Worm (Caenorhabditis elegans) whole organism, L3 larva: ENCODE data around the gene osm-12.

Source experiments
- R02D3.7 ChIP-seq: fragments of 150-350 bp; optimal IDR thresholded peaks from 2 replicates; lab custom pipeline; 2014; ENCODE audit warnings: missing biosample characterization, missing genetic modification characterization
- aly-2 ChIP-seq: fragments of 150-350 bp; optimal IDR thresholded peaks from 2 replicates; lab custom pipeline; 2014; ENCODE audit warnings: missing biosample characterization, missing genetic modification characterization
- ceh-16 ChIP-seq: sonication (generic microtip); optimal IDR thresholded peaks from 2 replicates; lab custom pipeline; 2017; ENCODE audit warnings: missing biosample characterization, missing genetic modification characterization
- ceh-28 ChIP-seq: fragments of 150-350 bp; optimal IDR thresholded peaks from 2 replicates; lab custom pipeline; 2014; ENCODE audit warnings: missing biosample characterization, missing genetic modification reagents, missing genetic modification characterization
- ceh-9 ChIP-seq: sonication (generic microtip); optimal IDR thresholded peaks from 2 replicates; lab custom pipeline; 2018; ENCODE audit warnings: missing biosample characterization, missing genetic modification characterization
- daf-12 ChIP-seq: fragments of 150-350 bp; optimal IDR thresholded peaks from 2 replicates; lab custom pipeline; 2014; ENCODE audit warnings: missing biosample characterization, missing genetic modification reagents, missing genetic modification characterization
- egl-27 ChIP-seq: sonication (generic microtip); optimal IDR thresholded peaks from 4 replicates; lab custom pipeline; 2017; ENCODE audit warnings: missing biosample characterization, missing genetic modification reagents, missing genetic modification characterization
- egl-5 ChIP-seq: fragments of 150-350 bp; optimal IDR thresholded peaks from 2 replicates; lab custom pipeline; 2017; ENCODE audit warnings: missing biosample characterization, missing genetic modification reagents, missing genetic modification characterization, inconsistent platforms
- fkh-10 ChIP-seq: sonication (generic microtip); optimal IDR thresholded peaks from 2 replicates; lab custom pipeline; 2017; ENCODE audit warnings: missing biosample characterization, missing genetic modification reagents, missing genetic modification characterization
- fkh-2 ChIP-seq: fragments of 150-350 bp; optimal IDR thresholded peaks from 2 replicates; lab custom pipeline; 2014; ENCODE audit warnings: missing biosample characterization, missing genetic modification reagents, missing genetic modification characterization
- fos-1 ChIP-seq: fragments of 150-350 bp; optimal IDR thresholded peaks from 2 replicates; lab custom pipeline; 2014; ENCODE audit warnings: missing biosample characterization, missing genetic modification characterization
- hmg-11 ChIP-seq: sonication (generic microtip); optimal IDR thresholded peaks from 2 replicates; lab custom pipeline; 2016; ENCODE audit warnings: missing genetic modification characterization, missing compliant biosample characterization
- lin-15B ChIP-seq: fragments of 150-350 bp; optimal IDR thresholded peaks from 2 replicates; lab custom pipeline; 2014; ENCODE audit warnings: missing biosample characterization, missing genetic modification characterization
- lin-39 ChIP-seq: fragments of 150-350 bp; optimal IDR thresholded peaks from 2 replicates; lab custom pipeline; 2018; ENCODE audit warnings: missing biosample characterization, missing genetic modification reagents, missing genetic modification characterization
- mml-1 ChIP-seq: fragments of 150-350 bp; sonication (generic microtip); optimal IDR thresholded peaks from 3 replicates; lab custom pipeline; 2014; ENCODE audit warnings: missing biosample characterization, missing genetic modification characterization
- nfya-1 ChIP-seq: sonication (generic microtip); optimal IDR thresholded peaks from 2 replicates; lab custom pipeline; 2017; ENCODE audit warnings: missing genetic modification characterization, mild to moderate bottlenecking, missing compliant biosample characterization, antibody characterized with exemption, moderate library complexity; ENCODE audit not compliant: insufficient read depth
- nhr-23 ChIP-seq: fragments of 150-350 bp; optimal IDR thresholded peaks from 2 replicates; lab custom pipeline; 2014; ENCODE audit warnings: missing biosample characterization, missing genetic modification reagents, missing genetic modification characterization
- nhr-237 ChIP-seq: fragments of 150-350 bp; optimal IDR thresholded peaks from 2 replicates; lab custom pipeline; 2014; ENCODE audit warnings: missing biosample characterization, missing genetic modification characterization
- nhr-25 ChIP-seq: sonication (generic microtip); optimal IDR thresholded peaks from 2 replicates; lab custom pipeline; 2017; ENCODE audit warnings: missing biosample characterization, missing genetic modification characterization
- nhr-43 ChIP-seq: sonication (generic microtip); optimal IDR thresholded peaks from 2 replicates; lab custom pipeline; 2016; ENCODE audit warnings: mild to moderate bottlenecking, missing genetic modification characterization, missing compliant biosample characterization; ENCODE audit not compliant: poor library complexity, severe bottlenecking
- nhr-67 ChIP-seq: fragments of 150-350 bp; optimal IDR thresholded peaks from 2 replicates; lab custom pipeline; 2014; ENCODE audit warnings: missing biosample characterization, missing genetic modification characterization
- nhr-76 ChIP-seq: fragments of 150-350 bp; sonication (generic microtip); optimal IDR thresholded peaks from 5 replicates; lab custom pipeline; 2014; ENCODE audit warnings: missing biosample characterization, missing genetic modification characterization
- nhr-77 ChIP-seq: fragments of 150-350 bp; optimal IDR thresholded peaks from 2 replicates; lab custom pipeline; 2014; ENCODE audit warnings: missing biosample characterization, missing genetic modification characterization
- pha-4 ChIP-seq: fragments of 150-350 bp; optimal IDR thresholded peaks from 2 replicates; lab custom pipeline; 2014; ENCODE audit warnings: missing biosample characterization, missing genetic modification reagents, missing genetic modification characterization
- pqm-1 ChIP-seq: fragments of 150-350 bp; optimal IDR thresholded peaks from 2 replicates; lab custom pipeline; 2017; ENCODE audit warnings: missing biosample characterization, missing genetic modification characterization, inconsistent platforms
- skn-1 ChIP-seq: fragments of 150-350 bp; optimal IDR thresholded peaks from 2 replicates; lab custom pipeline; 2014; ENCODE audit warnings: missing biosample characterization, missing genetic modification characterization
- tbx-2 ChIP-seq: sonication (generic microtip); optimal IDR thresholded peaks from 2 replicates; lab custom pipeline; 2016; ENCODE audit warnings: mild to moderate bottlenecking, missing genetic modification characterization, missing compliant biosample characterization
- unc-39 ChIP-seq: sonication (generic microtip); optimal IDR thresholded peaks from 4 replicates; lab custom pipeline; 2017; ENCODE audit warnings: missing biosample characterization, missing genetic modification characterization
- unc-62 ChIP-seq: fragments of 150-350 bp; sonication (generic microtip); optimal IDR thresholded peaks from 4 replicates; lab custom pipeline; 2014; ENCODE audit warnings: missing biosample characterization, missing genetic modification reagents, missing genetic modification characterization
- ztf-4 ChIP-seq: fragments of 150-350 bp; optimal IDR thresholded peaks from 2 replicates; lab custom pipeline; 2014; ENCODE audit warnings: missing biosample characterization, missing genetic modification characterization

osm-12 gene

ce11 chrIII:12233493-12233892, 31.2 kb upstream of the osm-12 start:
- TF ChIP-seq tbx-2 (tag; lab: Kevin White, UChicago): no peak
- TF ChIP-seq nhr-237 (tag; lab: Kevin White, UChicago): no peak
- no peak for TF ChIP-seq skn-1 (tag; lab: Kevin White, UChicago)
- no peak for TF ChIP-seq nhr-77 (tag; lab: Kevin White, UChicago)
- TF ChIP-seq pqm-1 (tag; lab: Kevin White, UChicago): no peak
- TF ChIP-seq daf-12 (tag; lab: Kevin White, UChicago): no peak
- peak; percentile 51 for TF ChIP-seq nhr-43 (tag; lab: Kevin White, UChicago)
- no peak for TF ChIP-seq hmg-11 (tag; lab: Kevin White, UChicago)

- TF ChIP-seq nhr-67 (tag; lab: Kevin White, UChicago) (no peak), nfya-1 (tag; lab: Kevin White, UChicago) (peak; percentile 98), aly-2 (no peak), nhr-237 (tag; lab: Kevin White, UChicago) (no peak), pha-4 (tag; lab: Kevin White, UChicago) (no peak)
Observed at ce11 chrIII:12231539-12231938, 29.2 kb upstream of the osm-12 start.

- TF ChIP-seq ceh-28 (tag; lab: Kevin White, UChicago) (no peak), nhr-237 (tag; lab: Kevin White, UChicago) (no peak), fkh-2 (tag; lab: Kevin White, UChicago) (no peak)
Observed at ce11 chrIII:12230195-12230594, 27.9 kb upstream of the osm-12 start.

- TF ChIP-seq egl-5 (tag; lab: Kevin White, UChicago): no peak
- no peak for TF ChIP-seq ceh-9 (tag; lab: Kevin White, UChicago)
- TF ChIP-seq nfya-1 (tag; lab: Kevin White, UChicago): peak; percentile 88
Observed at ce11 chrIII:12227935-12228334, 25.6 kb upstream of the osm-12 start.

- TF ChIP-seq fos-1 (tag; lab: Kevin White, UChicago): no peak
- no peak for TF ChIP-seq nhr-76 (tag; lab: Kevin White, UChicago)
- no peak for TF ChIP-seq mml-1 (tag; lab: Kevin White, UChicago)
- no peak for TF ChIP-seq nhr-23 (tag; lab: Kevin White, UChicago)
- no peak for TF ChIP-seq egl-27 (tag; lab: Kevin White, UChicago)
- peak; percentile 87 for TF ChIP-seq nfya-1 (tag; lab: Kevin White, UChicago)
- TF ChIP-seq R02D3.7 (tag; lab: Kevin White, UChicago): no peak
- peak; percentile 66 for TF ChIP-seq lin-39 (tag; lab: Kevin White, UChicago)
- TF ChIP-seq skn-1 (tag; lab: Kevin White, UChicago): no peak
- no peak for TF ChIP-seq ztf-4 (tag; lab: Kevin White, UChicago)
- TF ChIP-seq ceh-28 (tag; lab: Kevin White, UChicago): no peak
- peak; percentile 67 for TF ChIP-seq pha-4 (tag; lab: Kevin White, UChicago)
- TF ChIP-seq hmg-11 (tag; lab: Kevin White, UChicago): peak; percentile 16
- TF ChIP-seq fkh-2 (tag; lab: Kevin White, UChicago): no peak
- peak; percentile 55 for TF ChIP-seq fkh-10 (GFP tag; lab: Kevin White, UChicago)
- TF ChIP-seq unc-62 (GFP tag; lab: Kevin White, UChicago): no peak
- no peak for TF ChIP-seq nhr-237 (tag; lab: Kevin White, UChicago)
- TF ChIP-seq unc-39 (tag; lab: Kevin White, UChicago): no peak
- no peak for TF ChIP-seq nhr-77 (tag; lab: Kevin White, UChicago)
- no peak for TF ChIP-seq daf-12 (tag; lab: Kevin White, UChicago)
- TF ChIP-seq nhr-67 (tag; lab: Kevin White, UChicago): no peak
- peak; percentile 13 for TF ChIP-seq egl-5 (tag; lab: Kevin White, UChicago)
- TF ChIP-seq lin-15B (tag; lab: Kevin White, UChicago): peak; percentile 79
- TF ChIP-seq nhr-43 (tag; lab: Kevin White, UChicago): no peak
- TF ChIP-seq pqm-1 (tag; lab: Kevin White, UChicago): no peak
- TF ChIP-seq ceh-16 (tag; lab: Kevin White, UChicago): no peak
- TF ChIP-seq nhr-25 (tag; lab: Kevin White, UChicago): peak; percentile 10
Observed at ce11 chrIII:12226089-12226682, 23.8 kb upstream of the osm-12 start, which contains the start of the genes Y75B8A.18 and Y75B8A.19. Gene Y75B8A.18 (minus strand): TSS chrIII:12226230. Gene Y75B8A.19 (plus strand): TSS chrIII:12226632.
